Fruit fly (Drosophila melanogaster): Measurements from ENCODE around the gene CG33703.

dm6 chr3L:9528835-9529234 is 16.4 kb upstream of the CG33703 start, which contains the start of gene Or67a:
- TF ChIP-seq ttk (optimal IDR thresholded peaks at IDR 0.05) (no peak), Sin3A (optimal IDR thresholded peaks at IDR 0.05) (no peak), insv (optimal IDR thresholded peaks at IDR 0.05) (no peak), psq (optimal IDR thresholded peaks at IDR 0.05) (no peak), Myc (optimal IDR thresholded peaks at IDR 0.05) (no peak)
